Worm (Caenorhabditis elegans) whole organism, L2 larva: ENCODE results near the gene madf-5.

Experiments used
- C34F6.9 ChIP-seq: fragments of 150-350 bp; optimal IDR thresholded peaks from 2 replicates; lab custom pipeline; 2014; ENCODE audit warnings: missing biosample characterization, missing genetic modification characterization
- F13H6.1 ChIP-seq: sonication (generic microtip); optimal IDR thresholded peaks from 2 replicates; lab custom pipeline; 2016; ENCODE audit warnings: missing genetic modification characterization, missing compliant biosample characterization
- R02D3.7 ChIP-seq: fragments of 150-350 bp; optimal IDR thresholded peaks from 2 replicates; lab custom pipeline; 2014; ENCODE audit warnings: missing biosample characterization, missing genetic modification characterization
- Y55F3AM.14 ChIP-seq: fragments of 200-800 bp; sonication (Bioruptor generic); optimal IDR thresholded peaks from 2 replicates; lab custom pipeline; 2018; ENCODE audit warnings: mild to moderate bottlenecking, missing genetic modification characterization, missing compliant biosample characterization
- ZK546.5 ChIP-seq: sonication (generic microtip); optimal IDR thresholded peaks from 2 replicates; lab custom pipeline; 2017; ENCODE audit warnings: missing biosample characterization, missing genetic modification characterization
- alr-1 ChIP-seq: fragments of 150-350 bp; optimal IDR thresholded peaks from 2 replicates; lab custom pipeline; 2014; ENCODE audit warnings: missing biosample characterization, missing genetic modification characterization
- ama-1 ChIP-seq: fragments of 150-350 bp; optimal IDR thresholded peaks from 2 replicates; lab custom pipeline; 2018; ENCODE audit warnings: inconsistent platforms
- blmp-1 ChIP-seq: sonication (generic microtip); optimal IDR thresholded peaks from 2 replicates; lab custom pipeline; 2017; ENCODE audit warnings: missing genetic modification characterization, mild to moderate bottlenecking, missing compliant biosample characterization, antibody characterized with exemption, moderate library complexity; ENCODE audit not compliant: insufficient read depth
- crh-2 ChIP-seq: sonication (generic microtip); optimal IDR thresholded peaks from 2 replicates; lab custom pipeline; 2017; ENCODE audit warnings: missing biosample characterization, missing genetic modification characterization
- egl-27 ChIP-seq: sonication (generic microtip); optimal IDR thresholded peaks from 3 replicates; lab custom pipeline; 2017; ENCODE audit warnings: missing biosample characterization, missing genetic modification reagents, missing genetic modification characterization
- elt-3 ChIP-seq: sonication (generic microtip); optimal IDR thresholded peaks from 2 replicates; lab custom pipeline; 2017; ENCODE audit warnings: missing biosample characterization, missing genetic modification characterization
- fos-1 ChIP-seq: fragments of 150-350 bp; optimal IDR thresholded peaks from 2 replicates; lab custom pipeline; 2014; ENCODE audit warnings: missing biosample characterization, missing genetic modification characterization
- gmeb-1 ChIP-seq: fragments of 150-350 bp; optimal IDR thresholded peaks from 2 replicates; lab custom pipeline; 2014; ENCODE audit warnings: missing biosample characterization, missing genetic modification characterization
- lin-13 ChIP-seq: fragments of 150-350 bp; optimal IDR thresholded peaks from 2 replicates; lab custom pipeline; 2014; ENCODE audit warnings: missing biosample characterization, missing genetic modification reagents, missing genetic modification characterization
- lin-39 ChIP-seq: fragments of 150-350 bp; optimal IDR thresholded peaks from 2 replicates; lab custom pipeline; 2014; ENCODE audit warnings: missing biosample characterization, missing genetic modification reagents, missing genetic modification characterization
- lsy-2 ChIP-seq, 2 experiments: fragments of 150-350 bp in 1 of 2; sonication (generic microtip) in 1 of 2; optimal IDR thresholded peaks; 2 replicates each; lab custom pipeline; 2014 to 2017; ENCODE audit warnings: missing biosample characterization in 2 of 2, missing genetic modification characterization in 2 of 2
- mdl-1 ChIP-seq, 2 experiments: fragments of 150-350 bp in 1 of 2; sonication (generic microtip) in 1 of 2; optimal IDR thresholded peaks; 2 replicates each; lab custom pipeline; 2017; ENCODE audit warnings: missing biosample characterization in 2 of 2, missing genetic modification characterization in 2 of 2
- nhr-10 ChIP-seq: sonication (generic microtip); optimal IDR thresholded peaks from 2 replicates; lab custom pipeline; 2017; ENCODE audit warnings: missing biosample characterization, missing genetic modification characterization
- nhr-129 ChIP-seq: fragments of 150-350 bp; optimal IDR thresholded peaks from 2 replicates; lab custom pipeline; 2014; ENCODE audit warnings: missing biosample characterization, missing genetic modification characterization
- nhr-21 ChIP-seq: fragments of 150-350 bp; optimal IDR thresholded peaks from 2 replicates; lab custom pipeline; 2014; ENCODE audit warnings: missing biosample characterization, missing genetic modification characterization
- nhr-23 ChIP-seq: fragments of 150-350 bp; optimal IDR thresholded peaks from 2 replicates; lab custom pipeline; 2014; ENCODE audit warnings: missing biosample characterization, missing genetic modification reagents, missing genetic modification characterization
- nhr-237 ChIP-seq: fragments of 150-350 bp; optimal IDR thresholded peaks from 2 replicates; lab custom pipeline; 2014; ENCODE audit warnings: missing biosample characterization, missing genetic modification characterization
- nhr-6 ChIP-seq: fragments of 150-350 bp; optimal IDR thresholded peaks from 2 replicates; lab custom pipeline; 2014; ENCODE audit warnings: missing biosample characterization, missing genetic modification characterization
- nhr-77 ChIP-seq: fragments of 150-350 bp; optimal IDR thresholded peaks from 2 replicates; lab custom pipeline; 2014; ENCODE audit warnings: missing biosample characterization, missing genetic modification characterization
- sma-9 ChIP-seq, 2 experiments: fragments of 150-350 bp in 1 of 2; sonication (generic microtip) in 1 of 2; optimal IDR thresholded peaks; 2 replicates each; lab custom pipeline; 2014 to 2016; ENCODE audit warnings: missing genetic modification characterization in 2 of 2, mild to moderate bottlenecking in 1 of 2, missing biosample characterization in 1 of 2, missing compliant biosample characterization in 1 of 2, missing genetic modification reagents in 1 of 2, moderate library complexity in 1 of 2
- unc-39 ChIP-seq: fragments of 150-350 bp; optimal IDR thresholded peaks from 2 replicates; lab custom pipeline; 2014; ENCODE audit warnings: missing biosample characterization, missing genetic modification characterization
- unc-55 ChIP-seq: fragments of 150-350 bp; sonication (generic microtip); optimal IDR thresholded peaks from 3 replicates; lab custom pipeline; 2014; ENCODE audit warnings: missing biosample characterization, missing genetic modification reagents, missing genetic modification characterization
- unc-62 ChIP-seq: fragments of 150-350 bp; optimal IDR thresholded peaks from 2 replicates; lab custom pipeline; 2014; ENCODE audit warnings: missing biosample characterization, missing genetic modification reagents, missing genetic modification characterization
- zag-1 ChIP-seq: fragments of 150-350 bp; optimal IDR thresholded peaks from 2 replicates; lab custom pipeline; 2014; ENCODE audit warnings: missing biosample characterization, missing genetic modification characterization
- ztf-1 ChIP-seq: fragments of 200-800 bp; sonication (Bioruptor generic); conservative IDR thresholded peaks from 2 replicates; pipeline ENCODE4 v1.3.6; 2022; ENCODE audit warnings: missing genetic modification characterization, missing compliant biosample characterization
- ztf-11 ChIP-seq: sonication (generic microtip); optimal IDR thresholded peaks from 2 replicates; lab custom pipeline; 2017; ENCODE audit warnings: missing biosample characterization, missing genetic modification characterization

madf-5 gene

ce11 chrII:14606172-14606571, 32.8 kb downstream of the madf-5 start, which contains the start of gene arl-3:
TSS of gene arl-3 (plus strand) at chrII:14606472.
- no peak for TF ChIP-seq C34F6.9 (tag; lab: Kevin White, UChicago)
- no peak for TF ChIP-seq elt-3 (tag; lab: Kevin White, UChicago)
- no peak for TF ChIP-seq nhr-6
- TF ChIP-seq Y55F3AM.14 (GFP tag; lab: Kevin White, UChicago) = no peak
- TF ChIP-seq nhr-77 (tag; lab: Kevin White, UChicago) = no peak
- no peak for TF ChIP-seq lin-39 (tag; lab: Kevin White, UChicago)
- TF ChIP-seq nhr-237 (tag; lab: Kevin White, UChicago) = no peak
- no peak for TF ChIP-seq blmp-1 (tag; lab: Kevin White, UChicago)
- no peak for TF ChIP-seq lin-13 (GFP tag; lab: Kevin White, UChicago)
- no peak for TF ChIP-seq alr-1 (tag; lab: Kevin White, UChicago)
- TF ChIP-seq unc-55 (GFP tag; lab: Kevin White, UChicago) = no peak
- TF ChIP-seq unc-39 (tag; lab: Kevin White, UChicago) = no peak
- TF ChIP-seq crh-2 (tag; lab: Kevin White, UChicago) = no peak

DNA sequence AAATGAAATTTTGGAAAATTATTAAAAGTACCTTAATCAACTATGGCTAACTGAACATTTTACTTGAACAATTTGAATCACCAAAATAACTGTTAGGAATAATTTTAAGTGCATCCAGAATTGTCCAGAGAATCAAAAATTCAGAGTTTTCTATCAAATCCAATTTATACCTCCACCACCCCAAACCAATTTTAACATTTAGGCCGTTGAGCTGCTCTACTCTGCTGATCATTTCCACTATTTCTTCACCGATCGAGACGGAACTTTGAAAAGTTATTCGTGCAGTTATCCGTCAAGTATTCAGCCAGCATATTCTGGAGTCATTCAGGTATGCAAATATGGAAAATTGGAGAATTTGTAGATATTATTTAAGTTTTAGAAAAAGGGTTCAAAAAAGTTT, 35.1 kb downstream of the madf-5 start:
- TF ChIP-seq blmp-1 (tag; lab: Kevin White, UChicago) (no peak), ama-1 (lab: Kevin White, UChicago) (peak; percentile 33)

ce11 chrII:14609297-14609937, 36.0 kb downstream of the madf-5 start:
- TF ChIP-seq ama-1 (lab: Kevin White, UChicago) (peak; percentile 1), egl-27 (tag; lab: Kevin White, UChicago) (no peak), mdl-1 (tag; optimal IDR thresholded peaks at IDR 0.05; lab: Kevin White, UChicago) (no peak), nhr-21 (tag; lab: Kevin White, UChicago) (no peak), nhr-77 (tag; lab: Kevin White, UChicago) (no peak), blmp-1 (tag; lab: Kevin White, UChicago) (no peak), lin-13 (GFP tag; lab: Kevin White, UChicago) (no peak)

DNA sequence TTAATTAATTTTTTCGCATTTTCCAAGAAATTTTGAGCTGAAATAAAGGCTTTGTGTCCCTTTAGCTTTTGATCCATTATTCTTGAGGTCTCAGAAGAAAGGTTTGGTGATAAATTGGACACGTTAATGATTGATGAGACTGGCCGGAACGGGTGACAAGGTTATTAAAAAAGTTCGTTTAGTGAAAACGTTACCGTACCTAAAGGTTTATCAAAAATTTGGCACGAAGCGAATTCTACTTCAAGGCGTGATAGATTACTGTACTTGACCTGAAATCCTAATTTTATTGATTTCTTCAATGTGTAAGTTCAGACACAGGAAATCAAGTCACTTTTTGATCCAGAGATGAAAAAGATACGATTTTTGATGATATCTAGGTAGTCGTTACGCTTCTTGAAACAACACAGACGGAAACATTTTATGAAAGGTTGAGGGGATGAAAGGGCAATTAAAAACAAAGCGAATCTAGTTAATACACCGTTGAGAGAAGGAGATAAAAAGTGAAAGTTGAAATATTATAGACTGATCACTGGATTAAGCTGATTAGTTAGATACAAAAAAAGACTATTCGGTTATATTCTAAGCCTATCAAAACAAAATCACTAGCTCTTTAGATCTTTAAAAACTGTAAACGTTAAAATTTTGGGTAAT, 37.2 kb downstream of the madf-5 start:
- no peak for TF ChIP-seq lin-39 (tag; lab: Kevin White, UChicago)
- TF ChIP-seq elt-3 (tag; lab: Kevin White, UChicago) = no peak
- TF ChIP-seq R02D3.7 (tag; lab: Kevin White, UChicago) = no peak
- peak; percentile 24 for TF ChIP-seq nhr-21 (tag; lab: Kevin White, UChicago)
- no peak for TF ChIP-seq unc-55 (GFP tag; lab: Kevin White, UChicago)
- TF ChIP-seq zag-1 (tag; lab: Kevin White, UChicago) = no peak
- TF ChIP-seq nhr-129 (tag; lab: Kevin White, UChicago) = peak; percentile 2
- TF ChIP-seq ztf-1 (GFP tag; lab: Robert Waterston, UW) = no peak
- TF ChIP-seq blmp-1 (tag; lab: Kevin White, UChicago) = peak; percentile 60
- TF ChIP-seq F13H6.1 (tag; lab: Kevin White, UChicago) = no peak
- peak; percentile 67 for TF ChIP-seq ama-1 (lab: Kevin White, UChicago)
- TF ChIP-seq lsy-2 (tag; optimal IDR thresholded peaks at IDR 0.05; lab: Kevin White, UChicago) = peak in 1 of 2 experiments; percentile 7

ce11 chrII:14611307-14611706, 37.9 kb downstream of the madf-5 start:
- no peak for TF ChIP-seq ama-1 (lab: Kevin White, UChicago)
- TF ChIP-seq sma-9 (GFP tag; optimal IDR thresholded peaks at IDR 0.05; lab: Kevin White, UChicago) = no peak
- no peak for TF ChIP-seq sma-9 (tag; optimal IDR thresholded peaks at IDR 0.05; lab: Kevin White, UChicago)
- no peak for TF ChIP-seq lin-13 (GFP tag; lab: Kevin White, UChicago)
- TF ChIP-seq nhr-23 (tag; lab: Kevin White, UChicago) = no peak
- no peak for TF ChIP-seq ztf-1 (GFP tag; lab: Robert Waterston, UW)
- no peak for TF ChIP-seq unc-39 (tag; lab: Kevin White, UChicago)
- TF ChIP-seq ZK546.5 (tag; lab: Kevin White, UChicago) = no peak
- TF ChIP-seq crh-2 (tag; lab: Kevin White, UChicago) = no peak

DNA sequence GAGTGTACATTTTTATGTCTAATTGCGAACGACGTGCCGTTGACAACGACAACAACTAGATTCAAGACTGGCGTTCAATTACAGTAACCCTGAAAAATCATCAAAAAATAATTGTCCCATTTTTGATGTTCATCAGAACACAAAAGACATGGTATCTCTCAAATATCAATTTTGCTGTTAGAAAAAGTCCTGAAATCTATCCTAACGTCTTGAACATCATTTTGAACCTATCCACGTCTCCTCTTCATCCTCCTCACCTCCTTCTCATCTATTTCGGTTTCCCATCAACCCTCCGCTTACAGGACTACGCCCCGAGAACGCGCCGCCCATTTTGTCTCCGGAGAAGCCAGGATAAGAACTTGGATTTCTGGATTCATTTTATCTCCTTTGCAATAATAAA, 42.3 kb downstream of the madf-5 start, which contains the start of gene mltn-9:
TSS of gene mltn-9 (plus strand) at position 301 of the 400 bp plus-strand sequence.
- TF ChIP-seq lin-13 (GFP tag; lab: Kevin White, UChicago) = no peak
- no peak for TF ChIP-seq nhr-10 (tag; lab: Kevin White, UChicago)
- no peak for TF ChIP-seq fos-1 (tag; lab: Kevin White, UChicago)
- no peak for TF ChIP-seq unc-62 (GFP tag; lab: Kevin White, UChicago)
- TF ChIP-seq gmeb-1 = no peak
- TF ChIP-seq ztf-1 (GFP tag; lab: Robert Waterston, UW) = no peak
- TF ChIP-seq blmp-1 (tag; lab: Kevin White, UChicago) = no peak
- no peak for TF ChIP-seq ztf-11 (tag; lab: Kevin White, UChicago)
- TF ChIP-seq, all 48 proteins: peak for 0
